Fruit fly (Drosophila melanogaster) whole organism, embryonic: ENCODE results near the gene Sgt1.

Experiments
- Bteb2 ChIP-seq: fragments of 200-800 bp; sonication (Bioruptor generic); optimal IDR thresholded peaks from 2 replicates; lab custom pipeline; 2016; ENCODE audit warnings: missing biosample characterization, missing genetic modification characterization
- CG10654 ChIP-seq: fragments of 200-800 bp; sonication (Bioruptor generic); optimal IDR thresholded peaks from 2 replicates; lab custom pipeline; 2016; ENCODE audit warnings: missing biosample characterization, missing genetic modification characterization
- CG12155 ChIP-seq: fragments of 200-800 bp; sonication (Bioruptor generic); optimal IDR thresholded peaks from 3 replicates; lab custom pipeline; 2016; ENCODE audit warnings: missing biosample characterization, missing genetic modification characterization
- CG15479 ChIP-seq: fragments of 200-800 bp; sonication (Bioruptor generic); optimal IDR thresholded peaks from 3 replicates; lab custom pipeline; 2019; ENCODE audit warnings: missing biosample characterization, mild to moderate bottlenecking, missing genetic modification characterization, moderate library complexity
- CG15601 ChIP-seq: fragments of 200-800 bp; sonication (Bioruptor generic); optimal IDR thresholded peaks from 3 replicates; lab custom pipeline; 2019; ENCODE audit warnings: missing biosample characterization, mild to moderate bottlenecking, missing genetic modification characterization, moderate library complexity
- CG17186 ChIP-seq: fragments of 200-800 bp; sonication (Bioruptor generic); optimal IDR thresholded peaks from 3 replicates; lab custom pipeline; 2017; ENCODE audit warnings: missing biosample characterization, missing genetic modification reagents, missing genetic modification characterization
- CG17568 ChIP-seq: fragments of 200-800 bp; sonication (Bioruptor generic); optimal IDR thresholded peaks from 2 replicates; lab custom pipeline; 2018; ENCODE audit warnings: missing biosample characterization, mild to moderate bottlenecking, missing genetic modification characterization, moderate library complexity
- CG2199 ChIP-seq: fragments of 200-800 bp; sonication (Bioruptor generic); IDR thresholded peaks from 3 replicates; pipeline ENCODE4 v1.3.6; 2022; ENCODE audit warnings: missing biosample characterization, missing genetic modification characterization
- CG30431 ChIP-seq: fragments of 200-800 bp; sonication (Bioruptor generic); optimal IDR thresholded peaks from 2 replicates; lab custom pipeline; 2017; ENCODE audit warnings: missing biosample characterization, missing genetic modification characterization
- CG3065 ChIP-seq: fragments of 200-800 bp; sonication (Bioruptor generic); optimal IDR thresholded peaks from 2 replicates; lab custom pipeline; 2016; ENCODE audit warnings: missing biosample characterization, missing genetic modification characterization
- CG32532 ChIP-seq: fragments of 200-800 bp; sonication (Bioruptor generic); IDR thresholded peaks from 2 replicates; pipeline ENCODE4 v1.3.6; 2022; ENCODE audit warnings: missing biosample characterization, missing genetic modification characterization
- CG32767 ChIP-seq: fragments of 200-800 bp; sonication (Bioruptor generic); IDR thresholded peaks from 2 replicates; pipeline ENCODE4 v1.3.6; 2022; ENCODE audit warnings: missing biosample characterization, missing genetic modification characterization
- CG3726 ChIP-seq: fragments of 200-800 bp; sonication (Bioruptor generic); IDR thresholded peaks from 3 replicates; pipeline ENCODE4, ENCODE4 v1.3.6; 2022; ENCODE audit warnings: missing biosample characterization, missing genetic modification characterization
- CG4617 ChIP-seq: fragments of 200-800 bp; sonication (Bioruptor generic); optimal IDR thresholded peaks from 3 replicates; lab custom pipeline; 2016; ENCODE audit warnings: missing biosample characterization, missing genetic modification characterization, borderline replicate concordance
- CG6175 ChIP-seq: fragments of 200-800 bp; sonication (Bioruptor generic); IDR thresholded peaks from 3 replicates; pipeline ENCODE4 v1.3.6; 2022; ENCODE audit warnings: missing biosample characterization, missing genetic modification characterization
- CG6689 ChIP-seq: fragments of 200-800 bp; sonication (Bioruptor generic); IDR thresholded peaks from 2 replicates; pipeline ENCODE4 v1.3.6; 2022; ENCODE audit warnings: missing biosample characterization, missing genetic modification characterization
- CG7271 ChIP-seq: fragments of 200-800 bp; sonication (Bioruptor generic); optimal IDR thresholded peaks from 2 replicates; lab custom pipeline; 2018; ENCODE audit warnings: missing biosample characterization, mild to moderate bottlenecking, missing genetic modification characterization, moderate library complexity
- Chrac-16 ChIP-seq: fragments of 200-800 bp; sonication (Bioruptor generic); optimal IDR thresholded peaks from 3 replicates; lab custom pipeline; 2016; ENCODE audit warnings: missing biosample characterization, missing genetic modification characterization
- Dp ChIP-seq: fragments of 200-800 bp; sonication (Bioruptor generic); optimal IDR thresholded peaks from 2 replicates; lab custom pipeline; 2018; ENCODE audit warnings: missing biosample characterization, mild to moderate bottlenecking, missing genetic modification characterization, moderate library complexity
- E2f2 ChIP-seq: fragments of 200-800 bp; sonication (Bioruptor generic); IDR thresholded peaks from 2 replicates; pipeline ENCODE4 v1.3.6; 2022; ENCODE audit warnings: missing biosample characterization, missing genetic modification characterization
- Ets97D ChIP-seq: fragments of 200-800 bp; sonication (Bioruptor generic); optimal IDR thresholded peaks from 3 replicates; lab custom pipeline; 2016; ENCODE audit warnings: missing biosample characterization, missing genetic modification characterization
- Fer1 ChIP-seq: fragments of 200-800 bp; sonication (Bioruptor generic); optimal IDR thresholded peaks from 2 replicates; lab custom pipeline; 2017; ENCODE audit warnings: missing biosample characterization, mild to moderate bottlenecking, missing genetic modification characterization
- Gug ChIP-seq: fragments of 200-800 bp; sonication (Bioruptor generic); IDR thresholded peaks from 4 replicates; pipeline ENCODE4 v1.3.6; 2022; ENCODE audit warnings: missing biosample characterization, missing genetic modification characterization
- HHEX ChIP-seq: fragments of 200-800 bp; sonication (Bioruptor generic); optimal IDR thresholded peaks from 3 replicates; lab custom pipeline; 2017; ENCODE audit warnings: missing biosample characterization, mild to moderate bottlenecking, missing genetic modification characterization, missing genetic modification reagents
- Hmr ChIP-seq: fragments of 200-800 bp; sonication (Bioruptor generic); optimal IDR thresholded peaks from 3 replicates; lab custom pipeline; 2017; ENCODE audit warnings: mild to moderate bottlenecking, missing biosample characterization, missing genetic modification reagents, missing genetic modification characterization
- Hmx ChIP-seq: fragments of 200-800 bp; sonication (Bioruptor generic); optimal IDR thresholded peaks from 2 replicates; lab custom pipeline; 2016; ENCODE audit warnings: missing biosample characterization, missing genetic modification characterization
- Hr3 ChIP-seq: fragments of 200-800 bp; sonication (Bioruptor generic); optimal IDR thresholded peaks from 3 replicates; lab custom pipeline; 2016; ENCODE audit warnings: missing biosample characterization, missing genetic modification characterization
- Hr39 ChIP-seq: fragments of >200 bp; optimal IDR thresholded peaks from 2 replicates; lab custom pipeline; 2017
- Lpt ChIP-seq: fragments of >200 bp; optimal IDR thresholded peaks from 2 replicates; lab custom pipeline; 2018; ENCODE audit warnings: missing biosample characterization, missing genetic modification characterization
- MTF-1 ChIP-seq: fragments of 200-800 bp; sonication (Bioruptor generic); optimal IDR thresholded peaks from 2 replicates; lab custom pipeline; 2018; ENCODE audit warnings: missing biosample characterization, mild to moderate bottlenecking, missing genetic modification characterization, borderline replicate concordance
- Neu2 ChIP-seq: fragments of 200-800 bp; sonication (Bioruptor generic); optimal IDR thresholded peaks from 3 replicates; lab custom pipeline; 2016; ENCODE audit warnings: missing biosample characterization, missing genetic modification characterization, borderline replicate concordance
- Side ChIP-seq: fragments of 200-800 bp; sonication (Bioruptor generic); optimal IDR thresholded peaks from 2 replicates; lab custom pipeline; 2016; ENCODE audit warnings: missing biosample characterization, missing genetic modification characterization
- Ssrp ChIP-seq: fragments of 200-800 bp; sonication (Bioruptor generic); optimal IDR thresholded peaks from 2 replicates; lab custom pipeline; 2018; ENCODE audit warnings: missing biosample characterization, mild to moderate bottlenecking, missing genetic modification characterization, moderate library complexity
- ara ChIP-seq: fragments of 200-800 bp; sonication (Bioruptor generic); IDR thresholded peaks from 2 replicates; pipeline ENCODE4 v1.3.6; 2022; ENCODE audit warnings: missing biosample characterization, missing genetic modification characterization
- bsh ChIP-seq, 2 experiments: fragments of 200-800 bp; sonication (Bioruptor generic); optimal IDR thresholded peaks; 2 replicates each; lab custom pipeline; 2017 to 2018; ENCODE audit warnings: mild to moderate bottlenecking in 2 of 2, missing biosample characterization in 2 of 2, missing genetic modification characterization in 2 of 2, moderate library complexity in 1 of 2
- cad ChIP-seq: fragments of >200 bp; optimal IDR thresholded peaks from 2 replicates; lab custom pipeline; 2017; ENCODE audit warnings: missing biosample characterization, missing genetic modification characterization
- da ChIP-seq: fragments of 200-800 bp; sonication (Bioruptor generic); optimal IDR thresholded peaks from 2 replicates; lab custom pipeline; 2016; ENCODE audit warnings: missing biosample characterization, missing genetic modification characterization
- dmrt11E ChIP-seq: fragments of 200-800 bp; sonication (Bioruptor generic); optimal IDR thresholded peaks from 3 replicates; lab custom pipeline; 2018; ENCODE audit warnings: missing biosample characterization, mild to moderate bottlenecking, missing genetic modification characterization, moderate library complexity
- fru ChIP-seq: fragments of >200 bp; optimal IDR thresholded peaks from 2 replicates; lab custom pipeline; 2017
- fu2 ChIP-seq: fragments of 200-800 bp; sonication (Bioruptor generic); optimal IDR thresholded peaks from 2 replicates; lab custom pipeline; 2016; ENCODE audit warnings: missing biosample characterization, missing genetic modification characterization
- gfzf ChIP-seq: fragments of 200-800 bp; sonication (Bioruptor generic); optimal IDR thresholded peaks from 2 replicates; lab custom pipeline; 2016; ENCODE audit warnings: missing biosample characterization, mild to moderate bottlenecking, missing genetic modification characterization, moderate library complexity
- gro ChIP-seq: fragments of 200-800 bp; sonication (Bioruptor generic); optimal IDR thresholded peaks from 2 replicates; lab custom pipeline; 2016; ENCODE audit warnings: missing biosample characterization, missing genetic modification characterization
- ham ChIP-seq: fragments of 200-800 bp; sonication (Bioruptor generic); IDR thresholded peaks from 2 replicates; pipeline ENCODE4 v1.3.6; 2022; ENCODE audit warnings: missing biosample characterization, missing genetic modification characterization
- her ChIP-seq: fragments of 200-800 bp; sonication (Bioruptor generic); optimal IDR thresholded peaks from 2 replicates; lab custom pipeline; 2016; ENCODE audit warnings: missing biosample characterization, missing genetic modification characterization
- luna ChIP-seq: fragments of 200-800 bp; sonication (Bioruptor generic); optimal IDR thresholded peaks from 2 replicates; lab custom pipeline; 2016; ENCODE audit warnings: missing biosample characterization, missing genetic modification characterization
- mld ChIP-seq: fragments of 200-800 bp; sonication (Bioruptor generic); IDR thresholded peaks from 3 replicates; pipeline ENCODE4 v1.3.6; 2022; ENCODE audit warnings: missing biosample characterization, missing genetic modification characterization; ENCODE audit not compliant: partially characterized antibody
- otp ChIP-seq: fragments of 200-800 bp; sonication (Bioruptor generic); IDR thresholded peaks from 3 replicates; pipeline ENCODE4, ENCODE4 v1.3.6; 2022; ENCODE audit warnings: missing biosample characterization, missing genetic modification characterization
- scrt ChIP-seq: fragments of 200-800 bp; sonication (Bioruptor generic); optimal IDR thresholded peaks from 2 replicates; lab custom pipeline; 2018; ENCODE audit warnings: missing biosample characterization, mild to moderate bottlenecking, missing genetic modification characterization, moderate library complexity
- sens-2 ChIP-seq: fragments of 200-800 bp; sonication (Bioruptor generic); IDR thresholded peaks from 2 replicates; pipeline ENCODE4 v1.3.6; 2022; ENCODE audit warnings: missing biosample characterization, missing genetic modification characterization
- sna ChIP-seq: fragments of 200-800 bp; sonication (Bioruptor generic); IDR thresholded peaks from 2 replicates; pipeline ENCODE4 v1.3.6; 2022; ENCODE audit warnings: missing biosample characterization, missing genetic modification characterization; ENCODE audit not compliant: partially characterized antibody
- stc ChIP-seq: fragments of 200-800 bp; sonication (Bioruptor generic); IDR thresholded peaks from 2 replicates; pipeline ENCODE4 v1.3.6; 2022; ENCODE audit warnings: missing biosample characterization, missing genetic modification characterization
- tup ChIP-seq: fragments of 200-800 bp; sonication (Bioruptor generic); optimal IDR thresholded peaks from 2 replicates; lab custom pipeline; 2016; ENCODE audit warnings: missing biosample characterization, mild to moderate bottlenecking, missing genetic modification characterization, moderate library complexity

The Sgt1 gene

dm6 chr3R:8308515-8308959, 3.5 kb upstream of the Sgt1 start, which contains the start of gene tex (continued):
- TF ChIP-seq CG17568 (GFP tag; lab: Kevin White, UChicago) (no peak), Ssrp (tag; lab: Kevin White, UChicago) (no peak), luna (GFP tag; lab: Kevin White, UChicago) (no peak), E2f2 (GFP tag; lab: Robert Waterston, UW) (peak; percentile 98), gro (GFP tag; lab: Kevin White, UChicago) (no peak), otp (GFP tag; lab: Robert Waterston, UW) (peak; percentile 29; the same call in 1 of the 3 replicates), CG6175 (GFP tag; lab: Robert Waterston, UW) (no peak), CG10654 (GFP tag; lab: Kevin White, UChicago) (no peak), gfzf (GFP tag; lab: Kevin White, UChicago) (peak; percentile 95), bsh (GFP tag; optimal IDR thresholded peaks at IDR 0.05; lab: Kevin White, UChicago) (peak in 1 of 2 experiments; percentile 62), mld (no peak), CG7271 (tag; lab: Kevin White, UChicago) (peak; percentile 44), fru (lab: Kevin White, UChicago) (no peak), Hr3 (no peak), Chrac-16 (GFP tag; lab: Kevin White, UChicago) (no peak), CG3065 (GFP tag; lab: Kevin White, UChicago) (no peak), Ets97D (GFP tag; lab: Kevin White, UChicago) (peak; percentile 41), da (GFP tag; lab: Kevin White, UChicago) (no peak), sens-2 (GFP tag; lab: Robert Waterston, UW) (no peak), Dp (GFP tag; lab: Kevin White, UChicago) (peak; percentile 98), CG6689 (GFP tag; lab: Robert Waterston, UW) (no peak), Hmx (GFP tag; lab: Kevin White, UChicago) (no peak), scrt (GFP tag; lab: Kevin White, UChicago) (no peak), CG32532 (GFP tag; lab: Robert Waterston, UW) (no peak), CG15601 (tag; lab: Kevin White, UChicago) (peak; percentile 55), dmrt11E (peak; percentile 29), stc (no peak), CG17186 (peak; percentile 64), CG30431 (GFP tag; lab: Kevin White, UChicago) (no peak), CG32767 (GFP tag; lab: Robert Waterston, UW) (no peak), CG12155 (GFP tag; lab: Kevin White, UChicago) (no peak), CG2199 (GFP tag; lab: Robert Waterston, UW) (no peak), ara (GFP tag; lab: Robert Waterston, UW) (peak; percentile 61), MTF-1 (GFP tag; lab: Kevin White, UChicago) (peak; percentile 74), Side (no peak), sna (0 out of 2 replicates have a peak, but pooled peaks have one; percentile 44), Gug (GFP tag; lab: Robert Waterston, UW) (no peak), HHEX (GFP tag; lab: Kevin White, UChicago) (peak; percentile 37), Fer1 (GFP tag; lab: Kevin White, UChicago) (no peak), cad (no peak), Hmr (GFP tag; lab: Kevin White, UChicago) (no peak), fu2 (GFP tag; lab: Kevin White, UChicago) (no peak), Bteb2 (GFP tag; lab: Kevin White, UChicago) (no peak), ham (no peak), Lpt (GFP tag; lab: Kevin White, UChicago) (no peak), her (no peak), CG15479 (GFP tag; lab: Kevin White, UChicago) (no peak), CG4617 (GFP tag; lab: Kevin White, UChicago) (no peak), Neu2 (GFP tag; lab: Kevin White, UChicago) (no peak), tup (GFP tag; lab: Kevin White, UChicago) (no peak), CG3726 (no peak), Hr39 (lab: Kevin White, UChicago) (no peak)
